Worm (Caenorhabditis elegans) whole organism, late embryonic: ENCODE measurements around the gene tor-2.

Source experiments
- ceh-9 ChIP-seq: sonication (generic microtip); optimal IDR thresholded peaks from 2 replicates; lab custom pipeline; 2016; ENCODE audit warnings: mild to moderate bottlenecking, missing genetic modification characterization, inconsistent platforms, missing compliant biosample characterization
- elt-2 ChIP-seq: sonication (generic microtip); optimal IDR thresholded peaks from 2 replicates; lab custom pipeline; 2016; ENCODE audit warnings: missing genetic modification reagents, missing genetic modification characterization, missing compliant biosample characterization
- ets-4 ChIP-seq: sonication (generic microtip); optimal IDR thresholded peaks from 2 replicates; lab custom pipeline; 2016; ENCODE audit warnings: missing genetic modification characterization, missing compliant biosample characterization
- eyg-1 ChIP-seq: sonication (generic microtip); optimal IDR thresholded peaks from 2 replicates; lab custom pipeline; 2016; ENCODE audit warnings: missing genotype, missing genetic modification characterization, missing compliant biosample characterization
- nhr-11 ChIP-seq: fragments of 150-350 bp; optimal IDR thresholded peaks from 2 replicates; lab custom pipeline; 2014; ENCODE audit warnings: missing biosample characterization, missing genetic modification characterization
- pag-3 ChIP-seq: sonication (generic microtip); optimal IDR thresholded peaks from 2 replicates; lab custom pipeline; 2016; ENCODE audit warnings: missing compliant biosample characterization, missing genetic modification characterization, borderline replicate concordance
- pax-1 ChIP-seq: fragments of 150-350 bp; optimal IDR thresholded peaks from 2 replicates; lab custom pipeline; 2014; ENCODE audit warnings: missing biosample characterization, missing genetic modification characterization
- pros-1 ChIP-seq: fragments of 150-350 bp; optimal IDR thresholded peaks from 2 replicates; lab custom pipeline; 2014; ENCODE audit warnings: missing biosample characterization, missing genetic modification reagents, missing genetic modification characterization
- rnt-1 ChIP-seq: sonication (generic microtip); optimal IDR thresholded peaks from 2 replicates; lab custom pipeline; 2016; ENCODE audit warnings: missing genetic modification characterization, missing compliant biosample characterization
- syd-9 ChIP-seq: sonication (generic microtip); optimal IDR thresholded peaks from 2 replicates; lab custom pipeline; 2016; ENCODE audit warnings: mild to moderate bottlenecking, missing genetic modification characterization, moderate library complexity, missing compliant biosample characterization
- unc-42 ChIP-seq: sonication (generic microtip); optimal IDR thresholded peaks from 2 replicates; lab custom pipeline; 2016; ENCODE audit warnings: missing genotype, missing genetic modification characterization, missing compliant biosample characterization
- unc-86 ChIP-seq: sonication (generic microtip); optimal IDR thresholded peaks from 2 replicates; lab custom pipeline; 2016; ENCODE audit warnings: missing genetic modification characterization, missing compliant biosample characterization
- zip-5 ChIP-seq: sonication (generic microtip); optimal IDR thresholded peaks from 2 replicates; lab custom pipeline; 2016; ENCODE audit warnings: missing genetic modification characterization, missing compliant biosample characterization

DNA sequence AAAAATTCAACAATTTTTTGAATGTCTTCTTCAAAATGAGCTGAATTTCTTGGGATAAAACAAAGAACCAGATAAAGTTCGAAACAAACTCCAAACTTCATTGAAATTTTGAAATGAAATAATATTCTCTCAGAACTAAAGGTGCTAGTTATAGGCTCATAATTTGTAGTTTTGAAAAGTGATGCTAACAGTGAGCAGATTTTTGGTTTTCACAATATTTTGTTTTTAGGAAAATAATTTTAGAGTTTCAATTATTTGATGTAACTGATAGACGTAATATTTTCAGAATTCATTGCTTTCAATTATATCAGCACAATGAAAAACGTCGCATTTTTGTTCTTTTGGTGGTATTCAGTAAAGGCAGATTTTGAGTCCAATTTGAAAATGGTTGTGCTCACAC, 35.9 kb upstream of the tor-2 start, which contains the start of the genes irld-56 and irld-55:
- TF ChIP-seq pax-1 (tag; lab: Kevin White, UChicago) (no peak), ceh-9 (tag; lab: Kevin White, UChicago) (no peak), unc-86 (no peak), rnt-1 (no peak), pag-3 (tag; lab: Kevin White, UChicago) (no peak), nhr-11 (tag; lab: Kevin White, UChicago) (no peak), eyg-1 (tag; lab: Kevin White, UChicago) (no peak), ets-4 (no peak), pros-1 (tag; lab: Kevin White, UChicago) (no peak), zip-5 (tag; lab: Kevin White, UChicago) (no peak), unc-42 (tag; lab: Kevin White, UChicago) (no peak), elt-2 (tag; lab: Kevin White, UChicago) (no peak), syd-9 (tag; lab: Kevin White, UChicago) (no peak)
